Fruit fly (Drosophila melanogaster) whole organism, wandering third instar larva: ENCODE results near the gene CG16986.

Experiments used
- Abd-B ChIP-seq: fragments of >200 bp; optimal IDR thresholded peaks from 2 replicates; lab custom pipeline; 2017; ENCODE audit warnings: missing biosample characterization, missing genetic modification characterization
- CG32264 ChIP-seq: fragments of 200-800 bp; sonication (Bioruptor generic); optimal IDR thresholded peaks from 2 replicates; lab custom pipeline; 2016; ENCODE audit warnings: missing biosample characterization, missing genetic modification characterization
- CG9705 ChIP-seq: fragments of 200-800 bp; sonication (Bioruptor generic); optimal IDR thresholded peaks from 2 replicates; lab custom pipeline; 2018; ENCODE audit warnings: missing biosample characterization, mild to moderate bottlenecking, missing genetic modification characterization
- CrebA ChIP-seq: fragments of 200-800 bp; sonication (Bioruptor generic); optimal IDR thresholded peaks from 2 replicates; lab custom pipeline; 2016; ENCODE audit warnings: missing biosample characterization, mild to moderate bottlenecking, missing genetic modification characterization, borderline replicate concordance
- Dfd ChIP-seq: fragments of >200 bp; optimal IDR thresholded peaks from 2 replicates; lab custom pipeline; 2017; ENCODE audit warnings: missing biosample characterization, missing genetic modification characterization
- Dif ChIP-seq: fragments of 200-275, 200-300 bp; sonication (Bioruptor generic); optimal IDR thresholded peaks from 2 replicates; lab custom pipeline; 2018; ENCODE audit warnings: missing biosample characterization, missing genetic modification characterization; ENCODE audit not compliant: partially characterized antibody
- GATAd ChIP-seq: sonication (Bioruptor generic); optimal IDR thresholded peaks from 2 replicates; lab custom pipeline; 2016; ENCODE audit warnings: missing biosample characterization, missing genetic modification characterization
- HLH106 ChIP-seq: fragments of 200-800 bp; optimal IDR thresholded peaks from 3 replicates; lab custom pipeline; 2019; ENCODE audit warnings: missing biosample characterization, mild to moderate bottlenecking, missing genetic modification characterization, moderate library complexity
- Hnf4 ChIP-seq: fragments of 200-800 bp; sonication (Bioruptor generic); optimal IDR thresholded peaks from 2 replicates; lab custom pipeline; 2016; ENCODE audit warnings: missing biosample characterization, mild to moderate bottlenecking, missing genetic modification characterization
- Hr78 ChIP-seq: fragments of >200 bp; optimal IDR thresholded peaks from 2 replicates; lab custom pipeline; 2017; ENCODE audit warnings: missing biosample characterization, missing genetic modification characterization
- Hr83 ChIP-seq: fragments of 200-300 bp; sonication (Bioruptor generic); optimal IDR thresholded peaks from 2 replicates; lab custom pipeline; 2016; ENCODE audit warnings: missing biosample characterization, mild to moderate bottlenecking, missing genetic modification characterization, moderate library complexity; ENCODE audit not compliant: poor library complexity, severe bottlenecking
- Jra ChIP-seq: sonication (Bioruptor generic); optimal IDR thresholded peaks from 2 replicates; lab custom pipeline; 2016; ENCODE audit warnings: missing biosample characterization, missing genetic modification characterization
- Mio ChIP-seq: sonication (Bioruptor generic); optimal IDR thresholded peaks from 2 replicates; lab custom pipeline; 2016; ENCODE audit warnings: missing biosample characterization, missing genetic modification characterization
- Myc ChIP-seq: fragments of >200 bp; optimal IDR thresholded peaks from 2 replicates; lab custom pipeline; 2017
- N ChIP-seq: fragments of >200 bp; optimal IDR thresholded peaks from 2 replicates; lab custom pipeline; 2018; ENCODE audit warnings: missing biosample characterization, missing external identifiers, missing genetic modification characterization
- OdsH ChIP-seq: fragments of 200-800 bp; sonication (Bioruptor generic); optimal IDR thresholded peaks from 2 replicates; lab custom pipeline; 2016; ENCODE audit warnings: missing biosample characterization, mild to moderate bottlenecking, missing genetic modification characterization
- Rel ChIP-seq, 2 experiments: fragments of 200-800 bp; sonication (Bioruptor generic) in 1 of 2; optimal IDR thresholded peaks; 2 replicates in 1 of 2; 3 replicates in 1 of 2; lab custom pipeline; 2016 to 2019; ENCODE audit warnings: mild to moderate bottlenecking in 2 of 2, missing biosample characterization in 2 of 2, missing genetic modification characterization in 2 of 2, moderate library complexity in 1 of 2
- Sp1 ChIP-seq: fragments of 200-800 bp; sonication (Bioruptor generic); optimal IDR thresholded peaks from 3 replicates; lab custom pipeline; 2019; ENCODE audit warnings: missing biosample characterization, mild to moderate bottlenecking, missing genetic modification characterization, moderate library complexity
- Vsx2 ChIP-seq: fragments of 200-300, 225-300 bp; sonication (Bioruptor generic); optimal IDR thresholded peaks from 2 replicates; lab custom pipeline; 2018; ENCODE audit warnings: missing biosample characterization, missing genetic modification characterization; ENCODE audit not compliant: partially characterized antibody
- br ChIP-seq: fragments of 200-800 bp; sonication (Bioruptor generic); optimal IDR thresholded peaks from 2 replicates; lab custom pipeline; 2016; ENCODE audit warnings: missing biosample characterization, missing genetic modification characterization
- brk ChIP-seq: fragments of 200-800 bp; sonication (Bioruptor generic); optimal IDR thresholded peaks from 2 replicates; lab custom pipeline; 2016; ENCODE audit warnings: missing biosample characterization, mild to moderate bottlenecking, missing genetic modification characterization
- dl ChIP-seq, 2 experiments: fragments of 175-275, 200-275 bp in 1 of 2; fragments of 200-275 bp in 1 of 2; sonication (Bioruptor generic); optimal IDR thresholded peaks; lab custom pipeline; 2018; ENCODE audit warnings: mild to moderate bottlenecking in 2 of 2, missing biosample characterization in 2 of 2, missing genetic modification characterization in 2 of 2, moderate library complexity in 2 of 2; ENCODE audit not compliant: partially characterized antibody in 2 of 2, insufficient read depth in 1 of 2
- dmrt93B ChIP-seq: fragments of 200-800 bp; sonication (Bioruptor generic); optimal IDR thresholded peaks from 2 replicates; lab custom pipeline; 2018; ENCODE audit warnings: missing biosample characterization, mild to moderate bottlenecking, missing genetic modification characterization
- dsf ChIP-seq: sonication (Bioruptor generic); optimal IDR thresholded peaks from 2 replicates; lab custom pipeline; 2016; ENCODE audit warnings: missing biosample characterization, missing genetic modification characterization, borderline replicate concordance
- ey ChIP-seq: fragments of 200-800 bp; sonication (Bioruptor generic); optimal IDR thresholded peaks from 2 replicates; lab custom pipeline; 2016; ENCODE audit warnings: missing biosample characterization, missing genetic modification characterization
- foxo ChIP-seq, 2 experiments: fragments of 200-800 bp; sonication (Bioruptor generic); optimal IDR thresholded peaks; 2 replicates in 1 of 2; 3 replicates in 1 of 2; lab custom pipeline; 2016 to 2017; ENCODE audit warnings: missing biosample characterization in 2 of 2, missing genetic modification characterization in 2 of 2
- fru ChIP-seq: fragments of 200-800 bp; sonication (Bioruptor generic); optimal IDR thresholded peaks from 3 replicates; lab custom pipeline; 2016; ENCODE audit warnings: missing biosample characterization, mild to moderate bottlenecking, missing genetic modification characterization
- h ChIP-seq: fragments of 200-800 bp; sonication (Bioruptor generic); optimal IDR thresholded peaks from 3 replicates; lab custom pipeline; 2016; ENCODE audit warnings: missing biosample characterization, mild to moderate bottlenecking, missing genetic modification characterization
- jim ChIP-seq: fragments of 175-275, 200-325 bp; sonication (Bioruptor generic); optimal IDR thresholded peaks from 2 replicates; lab custom pipeline; 2016; ENCODE audit warnings: missing biosample characterization, mild to moderate bottlenecking, missing genetic modification characterization
- lola ChIP-seq: fragments of >200 bp; optimal IDR thresholded peaks from 2 replicates; lab custom pipeline; 2017; ENCODE audit warnings: missing biosample characterization, missing genetic modification characterization
- pan ChIP-seq: fragments of >200 bp; optimal IDR thresholded peaks from 2 replicates; lab custom pipeline; 2017
- psq ChIP-seq: fragments of 200-800 bp; sonication (Bioruptor generic); optimal IDR thresholded peaks from 3 replicates; lab custom pipeline; 2017; ENCODE audit warnings: missing biosample characterization, mild to moderate bottlenecking, missing genetic modification characterization, moderate library complexity
- rgr ChIP-seq: fragments of 200-800 bp; sonication (Bioruptor generic); optimal IDR thresholded peaks from 3 replicates; lab custom pipeline; 2016; ENCODE audit warnings: missing biosample characterization, mild to moderate bottlenecking, missing genetic modification characterization
- sage ChIP-seq: fragments of 200-800 bp; sonication (Bioruptor generic); optimal IDR thresholded peaks from 2 replicates; lab custom pipeline; 2016; ENCODE audit warnings: missing biosample characterization, mild to moderate bottlenecking, missing genetic modification characterization
- sv ChIP-seq: fragments of 200-800 bp; sonication (Bioruptor generic); optimal IDR thresholded peaks from 3 replicates; lab custom pipeline; 2016; ENCODE audit warnings: missing biosample characterization, missing genetic modification characterization
- tai ChIP-seq: sonication (Bioruptor generic); optimal IDR thresholded peaks from 2 replicates; lab custom pipeline; 2016; ENCODE audit warnings: missing biosample characterization, missing genetic modification characterization
- usp ChIP-seq: fragments of >200 bp; optimal IDR thresholded peaks from 2 replicates; lab custom pipeline; 2017; ENCODE audit warnings: missing biosample characterization, missing genetic modification characterization

The CG16986 gene

dm6 chr3L:2632048-2632762, 32.1 kb downstream of the CG16986 start:
- no peak for TF ChIP-seq psq (GFP tag; lab: Kevin White, UChicago)
- TF ChIP-seq Hr78: no peak
- no peak for TF ChIP-seq Dif
- TF ChIP-seq sv (GFP tag; lab: Kevin White, UChicago): no peak
- TF ChIP-seq CG32264 (GFP tag; lab: Kevin White, UChicago): no peak
- TF ChIP-seq Myc: no peak
- no peak for TF ChIP-seq rgr
- no peak for TF ChIP-seq pan (lab: Kevin White, UChicago)
- TF ChIP-seq fru (GFP tag; lab: Kevin White, UChicago): no peak
- TF ChIP-seq GATAd (GFP tag; lab: Kevin White, UChicago): no peak
- no peak for TF ChIP-seq jim (GFP tag; lab: Kevin White, UChicago)
- no peak for TF ChIP-seq N (GFP tag; lab: Kevin White, UChicago)

dm6 chr3L:2632763-2633100, 32.6 kb downstream of the CG16986 start:
- TF ChIP-seq ey (GFP tag; lab: Kevin White, UChicago) (no peak), CG9705 (no peak), h (peak; percentile 27), br (GFP tag; lab: Kevin White, UChicago) (no peak), Abd-B (GFP tag; lab: Kevin White, UChicago) (no peak), Hnf4 (no peak), dmrt93B (GFP tag; lab: Kevin White, UChicago) (no peak), fru (GFP tag; lab: Kevin White, UChicago) (no peak), Rel (GFP tag; optimal IDR thresholded peaks at IDR 0.05; lab: Kevin White, UChicago) (no peak), Rel (tag; optimal IDR thresholded peaks at IDR 0.05; lab: Kevin White, UChicago) (peak; percentile 99), HLH106 (tag; lab: Kevin White, UChicago) (no peak), sage (GFP tag; lab: Kevin White, UChicago) (no peak), brk (GFP tag; lab: Kevin White, UChicago) (no peak), foxo (GFP tag; optimal IDR thresholded peaks at IDR 0.05; lab: Kevin White, UChicago) (no peak), Dif (no peak), lola (no peak), Vsx2 (GFP tag; lab: Kevin White, UChicago) (no peak), usp (no peak), jim (GFP tag; lab: Kevin White, UChicago) (no peak), Hr78 (no peak), CrebA (GFP tag; lab: Kevin White, UChicago) (no peak), pan (lab: Kevin White, UChicago) (no peak), dl (GFP tag; optimal IDR thresholded peaks at IDR 0.05; lab: Kevin White, UChicago; ENCODE audit: insufficient read depth in 1 of 2, partially characterized antibody in 2 of 2) (peak in 1 of 2 experiments; percentile 19), dsf (no peak), psq (GFP tag; lab: Kevin White, UChicago) (peak; percentile 100), Myc (no peak), Dfd (GFP tag; lab: Kevin White, UChicago) (no peak), sv (GFP tag; lab: Kevin White, UChicago) (no peak), Hr83 (no peak)
- TF ChIP-seq, all 38 proteins: peak for 4

DNA sequence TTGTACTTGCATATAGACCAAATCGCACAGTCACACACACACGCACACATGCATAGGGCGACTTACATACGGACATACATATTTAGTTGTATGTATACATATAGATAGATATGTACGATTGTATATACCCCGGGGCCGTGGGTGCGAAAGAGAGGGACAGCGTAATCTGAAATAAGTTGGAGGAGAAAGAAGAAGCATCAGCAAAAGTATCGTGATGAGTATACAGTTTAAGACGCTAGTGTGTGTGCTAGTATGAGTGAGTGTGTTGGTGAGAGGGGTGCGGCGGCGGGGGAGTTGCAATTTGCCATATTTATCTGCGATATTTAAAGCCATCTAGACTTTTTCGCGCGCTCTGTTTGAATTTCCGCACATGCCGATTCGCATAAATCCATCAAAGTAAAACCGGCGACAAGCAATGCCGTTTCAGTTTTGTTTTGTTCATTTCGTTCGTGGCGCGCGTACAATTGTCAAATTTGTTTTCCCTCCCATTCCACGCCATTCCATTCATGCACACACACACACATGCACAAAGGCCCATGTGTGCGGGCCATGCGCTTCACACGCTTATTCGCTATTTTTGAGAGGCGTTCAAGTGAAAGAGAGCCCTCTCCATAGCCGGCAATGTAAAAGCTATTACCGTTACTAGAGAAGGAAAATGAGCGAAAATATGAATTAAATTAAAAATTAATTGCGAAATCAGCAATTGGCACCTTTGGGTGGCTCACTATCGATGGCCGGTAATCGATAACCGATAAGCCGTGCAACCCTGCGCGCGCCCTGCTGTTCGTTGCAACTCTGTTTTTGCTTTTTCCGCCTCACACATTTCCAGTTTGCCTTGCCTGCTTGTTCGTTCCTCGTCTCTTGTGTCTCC, 35.0 kb downstream of the CG16986 start:
- TF ChIP-seq pan (lab: Kevin White, UChicago) (no peak), CrebA (GFP tag; lab: Kevin White, UChicago) (no peak), lola (no peak), GATAd (GFP tag; lab: Kevin White, UChicago) (no peak), foxo (GFP tag; optimal IDR thresholded peaks at IDR 0.05; lab: Kevin White, UChicago) (peak; percentile 66 to 74), Hnf4 (peak; percentile 76), dsf (no peak), N (GFP tag; lab: Kevin White, UChicago) (peak; percentile 38), dl (GFP tag; optimal IDR thresholded peaks at IDR 0.05; lab: Kevin White, UChicago; ENCODE audit: insufficient read depth in 1 of 2, partially characterized antibody in 2 of 2) (no peak), h (peak; percentile 88), sage (GFP tag; lab: Kevin White, UChicago) (peak; percentile 35), Dfd (GFP tag; lab: Kevin White, UChicago) (no peak), tai (GFP tag; lab: Kevin White, UChicago) (no peak), Hr83 (peak; percentile 78), Dif (peak; percentile 72), OdsH (GFP tag; lab: Kevin White, UChicago) (peak; percentile 75), CG32264 (GFP tag; lab: Kevin White, UChicago) (peak; percentile 45), Vsx2 (GFP tag; lab: Kevin White, UChicago) (no peak), fru (GFP tag; lab: Kevin White, UChicago) (peak; percentile 80), psq (GFP tag; lab: Kevin White, UChicago) (peak; percentile 99), ey (GFP tag; lab: Kevin White, UChicago) (peak; percentile 64), Mio (GFP tag; lab: Kevin White, UChicago) (peak; percentile 16), Jra (GFP tag; lab: Kevin White, UChicago) (peak; percentile 26), rgr (peak; percentile 93), Sp1 (GFP tag; lab: Kevin White, UChicago) (peak; percentile 85), Abd-B (GFP tag; lab: Kevin White, UChicago) (no peak), jim (GFP tag; lab: Kevin White, UChicago) (no peak), Hr78 (no peak), HLH106 (tag; lab: Kevin White, UChicago) (peak; percentile 72), usp (no peak), Rel (GFP tag; optimal IDR thresholded peaks at IDR 0.05; lab: Kevin White, UChicago) (peak; percentile 68), Rel (tag; optimal IDR thresholded peaks at IDR 0.05; lab: Kevin White, UChicago) (peak; percentile 11), sv (GFP tag; lab: Kevin White, UChicago) (peak; percentile 75), brk (GFP tag; lab: Kevin White, UChicago) (peak; percentile 40)
